Fruit fly (Drosophila melanogaster) whole organism, embryonic: ENCODE results near the gene haf.
A peak's percentile ranks its signal among the peaks of the same experiment; 100 is the strongest.

Experiments
- B-H2 ChIP-seq: fragments of 200-800 bp; sonication (Bioruptor generic); optimal IDR thresholded peaks from 2 replicates; lab custom pipeline; 2018; ENCODE audit warnings: missing biosample characterization, mild to moderate bottlenecking, missing genetic modification characterization
- Bdp1 ChIP-seq: fragments of 200-800 bp; sonication (Bioruptor generic); optimal IDR thresholded peaks from 3 replicates; lab custom pipeline; 2016; ENCODE audit warnings: missing biosample characterization, missing genetic modification characterization
- CG11695 ChIP-seq: fragments of 200-800 bp; sonication (Bioruptor generic); IDR thresholded peaks from 3 replicates; pipeline ENCODE4 v1.3.6; 2022; ENCODE audit warnings: missing biosample characterization, missing genetic modification characterization
- CG12391 ChIP-seq: fragments of 200-800 bp; sonication (Bioruptor generic); optimal IDR thresholded peaks from 3 replicates; lab custom pipeline; 2018; ENCODE audit warnings: missing biosample characterization, mild to moderate bottlenecking, missing genetic modification characterization, moderate library complexity
- CG12769 ChIP-seq: fragments of 200-800 bp; sonication (Bioruptor generic); optimal IDR thresholded peaks from 2 replicates; lab custom pipeline; 2019; ENCODE audit warnings: missing biosample characterization, mild to moderate bottlenecking, missing genetic modification characterization, moderate library complexity
- CG14050 ChIP-seq: fragments of 200-800 bp; sonication (Bioruptor generic); IDR thresholded peaks from 3 replicates; pipeline ENCODE4 v1.3.6; 2022; ENCODE audit warnings: missing biosample characterization, missing genetic modification characterization
- CG14965 ChIP-seq: fragments of 200-800 bp; sonication (Bioruptor generic); optimal IDR thresholded peaks from 2 replicates; lab custom pipeline; 2016; ENCODE audit warnings: missing biosample characterization, missing genetic modification characterization, borderline replicate concordance
- CG1792 ChIP-seq: fragments of 200-800 bp; sonication (Bioruptor generic); optimal IDR thresholded peaks from 2 replicates; lab custom pipeline; 2016; ENCODE audit warnings: missing biosample characterization, missing genetic modification characterization
- CG2199 ChIP-seq: fragments of 200-800 bp; sonication (Bioruptor generic); IDR thresholded peaks from 3 replicates; pipeline ENCODE4 v1.3.6; 2022; ENCODE audit warnings: missing biosample characterization, missing genetic modification characterization
- CG2202 ChIP-seq: fragments of 200-800 bp; sonication (Bioruptor generic); optimal IDR thresholded peaks from 2 replicates; lab custom pipeline; 2018; ENCODE audit warnings: missing biosample characterization, mild to moderate bottlenecking, missing genetic modification characterization
- CG2875 ChIP-seq: fragments of 200-800 bp; sonication (Bioruptor generic); optimal IDR thresholded peaks from 2 replicates; lab custom pipeline; 2017; ENCODE audit warnings: missing biosample characterization, mild to moderate bottlenecking, missing genetic modification characterization, missing genetic modification reagents
- CG3726 ChIP-seq: fragments of 200-800 bp; sonication (Bioruptor generic); IDR thresholded peaks from 3 replicates; pipeline ENCODE4, ENCODE4 v1.3.6; 2022; ENCODE audit warnings: missing biosample characterization, missing genetic modification characterization
- CG4360 ChIP-seq: fragments of 200-800 bp; sonication (Bioruptor generic); IDR thresholded peaks from 2 replicates; pipeline ENCODE4 v1.3.6; 2022; ENCODE audit warnings: missing biosample characterization, missing genetic modification characterization
- CG4617 ChIP-seq: fragments of 200-800 bp; sonication (Bioruptor generic); optimal IDR thresholded peaks from 3 replicates; lab custom pipeline; 2016; ENCODE audit warnings: missing biosample characterization, missing genetic modification characterization, borderline replicate concordance
- CG4854 ChIP-seq: fragments of 200-800 bp; sonication (Bioruptor generic); optimal IDR thresholded peaks from 2 replicates; lab custom pipeline; 2016; ENCODE audit warnings: missing biosample characterization, missing genetic modification characterization, inconsistent platforms
- CG6683 ChIP-seq: fragments of 200-800 bp; sonication (Bioruptor generic); optimal IDR thresholded peaks from 2 replicates; lab custom pipeline; 2017; ENCODE audit warnings: missing biosample characterization, mild to moderate bottlenecking, missing genetic modification characterization, missing genetic modification reagents
- CG6689 ChIP-seq: fragments of 200-800 bp; sonication (Bioruptor generic); IDR thresholded peaks from 2 replicates; pipeline ENCODE4 v1.3.6; 2022; ENCODE audit warnings: missing biosample characterization, missing genetic modification characterization
- CG9876 ChIP-seq: fragments of 200-800 bp; sonication (Bioruptor generic); optimal IDR thresholded peaks from 2 replicates; lab custom pipeline; 2016; ENCODE audit warnings: missing biosample characterization, missing genetic modification characterization
- Dad ChIP-seq: fragments of 200-800 bp; sonication (Bioruptor generic); optimal IDR thresholded peaks from 3 replicates; lab custom pipeline; 2016; ENCODE audit warnings: missing biosample characterization, missing genetic modification characterization
- Dek ChIP-seq: fragments of 200-800 bp; sonication (Bioruptor generic); optimal IDR thresholded peaks from 3 replicates; lab custom pipeline; 2019; ENCODE audit warnings: missing biosample characterization, mild to moderate bottlenecking, missing genetic modification characterization, moderate library complexity
- Dref ChIP-seq: fragments of 200-800 bp; sonication (Bioruptor generic); IDR thresholded peaks from 2 replicates; pipeline ENCODE4 v1.3.6; 2022; ENCODE audit warnings: missing biosample characterization, missing genetic modification characterization
- E2f1 ChIP-seq: fragments of 200-800 bp; sonication (Bioruptor generic); IDR thresholded peaks from 2 replicates; pipeline ENCODE4 v1.3.6; 2022; ENCODE audit warnings: missing biosample characterization, missing genetic modification characterization
- Fer3 ChIP-seq: fragments of 200-800 bp; sonication (Bioruptor generic); optimal IDR thresholded peaks from 2 replicates; lab custom pipeline; 2018; ENCODE audit warnings: missing biosample characterization, mild to moderate bottlenecking, missing genetic modification characterization, moderate library complexity
- Gsc ChIP-seq: fragments of 200-800 bp; sonication (Bioruptor generic); IDR thresholded peaks from 2 replicates; pipeline ENCODE4 v1.3.6; 2022; ENCODE audit warnings: missing biosample characterization, missing genetic modification characterization
- Med ChIP-seq: fragments of 200-800 bp; sonication (Bioruptor generic); peaks from one replicate; lab custom pipeline; 2016; ENCODE audit warnings: missing biosample characterization, missing genetic modification characterization, mild to moderate bottlenecking, inconsistent platforms, moderate library complexity
- Myb ChIP-seq: fragments of 200-800 bp; sonication (Bioruptor generic); optimal IDR thresholded peaks from 2 replicates; lab custom pipeline; 2016; ENCODE audit warnings: missing biosample characterization, missing genetic modification characterization
- NC2α ChIP-seq: fragments of 200-800 bp; sonication (Bioruptor generic); optimal IDR thresholded peaks from 2 replicates; lab custom pipeline; 2016; ENCODE audit warnings: missing biosample characterization, missing genetic modification characterization
- Neu2 ChIP-seq: fragments of 200-800 bp; sonication (Bioruptor generic); optimal IDR thresholded peaks from 3 replicates; lab custom pipeline; 2016; ENCODE audit warnings: missing biosample characterization, missing genetic modification characterization, borderline replicate concordance
- Sox100B ChIP-seq: fragments of 200-800 bp; sonication (Bioruptor generic); optimal IDR thresholded peaks from 3 replicates; lab custom pipeline; 2018; ENCODE audit warnings: missing biosample characterization, mild to moderate bottlenecking, missing genetic modification characterization
- Ssrp ChIP-seq: fragments of 200-800 bp; sonication (Bioruptor generic); optimal IDR thresholded peaks from 2 replicates; lab custom pipeline; 2018; ENCODE audit warnings: missing biosample characterization, mild to moderate bottlenecking, missing genetic modification characterization, moderate library complexity
- Trl ChIP-seq, 3 experiments: fragments of >200 bp in 2 of 3; fragments of 200-800 bp in 1 of 3; sonication (Bioruptor generic) in 1 of 3; optimal IDR thresholded peaks; 2 replicates in 1 of 3; 3 replicates in 2 of 3; lab custom pipeline; 2016 to 2017; ENCODE audit warnings: missing biosample characterization in 1 of 3, missing genetic modification characterization in 1 of 3
- Vsx1 ChIP-seq: fragments of 200-800 bp; sonication (Bioruptor generic); optimal IDR thresholded peaks from 2 replicates; lab custom pipeline; 2017; ENCODE audit warnings: missing biosample characterization, mild to moderate bottlenecking, missing genetic modification characterization, missing genetic modification reagents
- az2 ChIP-seq: fragments of 200-800 bp; sonication (Bioruptor generic); optimal IDR thresholded peaks from 3 replicates; lab custom pipeline; 2016; ENCODE audit warnings: missing biosample characterization, missing genetic modification characterization
- bcd ChIP-seq: fragments of 200-800 bp; sonication (Bioruptor generic); optimal IDR thresholded peaks from 2 replicates; lab custom pipeline; 2017; ENCODE audit warnings: missing biosample characterization, mild to moderate bottlenecking, missing genetic modification characterization
- btn ChIP-seq: fragments of 200-800 bp; sonication (Bioruptor generic); optimal IDR thresholded peaks from 2 replicates; lab custom pipeline; 2016; ENCODE audit warnings: missing biosample characterization, missing genetic modification characterization
- chinmo ChIP-seq: fragments of 200-800 bp; sonication (Bioruptor generic); IDR thresholded peaks from 4 replicates; pipeline ENCODE4 v1.3.6; 2022; ENCODE audit warnings: missing biosample characterization, missing genetic modification characterization; ENCODE audit not compliant: partially characterized antibody
- dmrt11E ChIP-seq: fragments of 200-800 bp; sonication (Bioruptor generic); optimal IDR thresholded peaks from 3 replicates; lab custom pipeline; 2018; ENCODE audit warnings: missing biosample characterization, mild to moderate bottlenecking, missing genetic modification characterization, moderate library complexity
- dmrt99B ChIP-seq: fragments of 200-800 bp; sonication (Bioruptor generic); optimal IDR thresholded peaks from 2 replicates; lab custom pipeline; 2018; ENCODE audit warnings: missing biosample characterization, mild to moderate bottlenecking, missing genetic modification characterization, moderate library complexity
- ewg ChIP-seq: fragments of 200-800 bp; sonication (Bioruptor generic); optimal IDR thresholded peaks from 3 replicates; lab custom pipeline; 2017; ENCODE audit warnings: mild to moderate bottlenecking, missing biosample characterization, missing genetic modification reagents, missing genetic modification characterization
- ftz-f1 ChIP-seq: fragments of 200-800 bp; sonication (Bioruptor generic); optimal IDR thresholded peaks from 2 replicates; lab custom pipeline; 2016; ENCODE audit warnings: missing biosample characterization, missing genetic modification characterization
- gsb-n ChIP-seq: fragments of 200-800 bp; sonication (Bioruptor generic); optimal IDR thresholded peaks from 3 replicates; lab custom pipeline; 2018; ENCODE audit warnings: missing biosample characterization, mild to moderate bottlenecking, missing genetic modification characterization
- ken ChIP-seq: fragments of 200-800 bp; sonication (Bioruptor generic); IDR thresholded peaks from 3 replicates; pipeline ENCODE4 v1.3.6; 2022; ENCODE audit warnings: missing biosample characterization, missing genetic modification characterization
- nom ChIP-seq: fragments of 200-800 bp; sonication (Bioruptor generic); optimal IDR thresholded peaks from 2 replicates; lab custom pipeline; 2017; ENCODE audit warnings: missing biosample characterization, missing genetic modification characterization, mild to moderate bottlenecking, moderate library complexity, missing genetic modification reagents
- onecut ChIP-seq: fragments of 200-800 bp; sonication (Bioruptor generic); IDR thresholded peaks from 2 replicates; pipeline ENCODE4 v1.3.6; 2022; ENCODE audit warnings: missing biosample characterization, missing genetic modification characterization
- run ChIP-seq: fragments of 200-800 bp; sonication (Bioruptor generic); optimal IDR thresholded peaks from 3 replicates; lab custom pipeline; 2018; ENCODE audit warnings: missing biosample characterization, mild to moderate bottlenecking, missing genetic modification characterization
- seq ChIP-seq: fragments of 200-800 bp; sonication (Bioruptor generic); IDR thresholded peaks from 2 replicates; pipeline ENCODE4 v1.3.6; 2022; ENCODE audit warnings: missing biosample characterization, missing genetic modification characterization
- sna ChIP-seq: fragments of 200-800 bp; sonication (Bioruptor generic); IDR thresholded peaks from 2 replicates; pipeline ENCODE4 v1.3.6; 2022; ENCODE audit warnings: missing biosample characterization, missing genetic modification characterization; ENCODE audit not compliant: partially characterized antibody
- sqz ChIP-seq: fragments of 200-800 bp; sonication (Bioruptor generic); optimal IDR thresholded peaks from 3 replicates; lab custom pipeline; 2018; ENCODE audit warnings: missing biosample characterization, mild to moderate bottlenecking, missing genetic modification characterization
- stwl ChIP-seq: fragments of 200-800 bp; sonication (Bioruptor generic); optimal IDR thresholded peaks from 3 replicates; lab custom pipeline; 2018; ENCODE audit warnings: missing biosample characterization, mild to moderate bottlenecking, missing genetic modification characterization, moderate library complexity

haf gene

dm6 chr2L:1631441-1632313 lies 76.7 kb downstream of the haf start:
- no peak for TF ChIP-seq dmrt11E
- TF ChIP-seq B-H2 (GFP tag; lab: Kevin White, UChicago): no peak
- TF ChIP-seq Dad (GFP tag; lab: Kevin White, UChicago): no peak
- TF ChIP-seq ewg: no peak
- TF ChIP-seq Neu2 (GFP tag; lab: Kevin White, UChicago): no peak
- no peak for TF ChIP-seq nom (GFP tag; lab: Kevin White, UChicago)
- no peak for TF ChIP-seq btn (GFP tag; lab: Kevin White, UChicago)
- TF ChIP-seq chinmo (GFP tag; lab: Robert Waterston, UW): peak; percentile 81; the same call in 2 of the 4 replicates
- TF ChIP-seq CG2199 (GFP tag; lab: Robert Waterston, UW): no peak
- TF ChIP-seq sqz: no peak
- TF ChIP-seq CG14050 (GFP tag; lab: Robert Waterston, UW): no peak
- no peak for TF ChIP-seq run (tag; lab: Kevin White, UChicago)
- TF ChIP-seq seq (GFP tag; lab: Robert Waterston, UW): no peak
- TF ChIP-seq CG1792 (GFP tag; lab: Kevin White, UChicago): no peak
- TF ChIP-seq Dek: no peak
- no peak for TF ChIP-seq onecut (GFP tag; lab: Robert Waterston, UW)
- no peak for TF ChIP-seq CG4854 (GFP tag; lab: Kevin White, UChicago)
- peak; percentile 69 for TF ChIP-seq ftz-f1
- no peak for TF ChIP-seq Sox100B (GFP tag; lab: Kevin White, UChicago)
- no peak for TF ChIP-seq E2f1 (GFP tag; lab: Robert Waterston, UW)
- no peak for TF ChIP-seq CG6689
- TF ChIP-seq CG6683: no peak
- no peak for TF ChIP-seq bcd (GFP tag; lab: Kevin White, UChicago)
- no peak for TF ChIP-seq CG4360
- no peak for TF ChIP-seq dmrt99B (tag; lab: Kevin White, UChicago)
- TF ChIP-seq sna (GFP tag; lab: Robert Waterston, UW): no peak
- peak; percentile 2 for TF ChIP-seq Fer3
- no peak for TF ChIP-seq Vsx1 (GFP tag; lab: Kevin White, UChicago)
- peak; percentile 26 for TF ChIP-seq CG12769 (tag; lab: Kevin White, UChicago)
- TF ChIP-seq CG2875 (GFP tag; lab: Kevin White, UChicago): no peak
- no peak for TF ChIP-seq Bdp1 (GFP tag; lab: Kevin White, UChicago)
- TF ChIP-seq az2 (GFP tag; lab: Kevin White, UChicago): no peak
- no peak for TF ChIP-seq Ssrp
- no peak for TF ChIP-seq NC2α (GFP tag; lab: Kevin White, UChicago)
- TF ChIP-seq gsb-n (tag; lab: Kevin White, UChicago): no peak
- TF ChIP-seq CG11695 (GFP tag; lab: Robert Waterston, UW): no peak
- no peak for TF ChIP-seq CG3726 (GFP tag; lab: Robert Waterston, UW)
- TF ChIP-seq Trl (optimal IDR thresholded peaks at IDR 0.05; lab: Kevin White, UChicago): no peak
- TF ChIP-seq Trl (GFP tag; optimal IDR thresholded peaks at IDR 0.05; lab: Kevin White, UChicago): no peak
- TF ChIP-seq Gsc (GFP tag; lab: Robert Waterston, UW): no peak
- no peak for TF ChIP-seq CG2202 (tag; lab: Kevin White, UChicago)
- TF ChIP-seq CG14965 (GFP tag; lab: Kevin White, UChicago): no peak
- no peak for TF ChIP-seq CG9876 (GFP tag; lab: Kevin White, UChicago)
- peak; percentile 59 for TF ChIP-seq Med
- no peak for TF ChIP-seq Dref (GFP tag; lab: Robert Waterston, UW)
- TF ChIP-seq CG4617: no peak
- TF ChIP-seq ken (GFP tag; lab: Robert Waterston, UW): no peak
- TF ChIP-seq stwl (tag; lab: Kevin White, UChicago): no peak
- no peak for TF ChIP-seq Myb (GFP tag; lab: Kevin White, UChicago)
- no peak for TF ChIP-seq CG12391 (tag; lab: Kevin White, UChicago)
